Worm (Caenorhabditis elegans): ENCODE data around the gene str-6.

str-6 gene

DNA sequence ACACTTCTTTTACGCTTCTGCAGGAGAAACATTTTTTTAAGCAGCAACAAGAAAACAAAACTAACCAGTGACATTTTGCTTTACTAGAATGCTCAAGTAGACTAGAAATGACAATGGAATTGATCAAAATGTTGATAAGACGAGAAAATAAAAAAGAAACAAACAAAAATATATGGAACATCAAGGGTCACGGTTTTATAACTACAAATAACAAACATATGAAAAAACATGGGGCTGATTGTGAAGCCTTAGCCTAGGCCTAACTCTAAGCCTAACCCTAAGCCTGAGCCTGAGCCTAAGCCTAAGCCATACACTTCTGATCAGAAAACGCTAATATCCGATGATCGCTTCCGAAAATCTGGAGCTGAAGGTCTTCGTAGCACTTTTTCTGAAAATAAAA lies 19.6 kb downstream of the str-6 start, which contains the start of gene Y6E2A.10:
TSS of gene Y6E2A.10 (minus strand) at position 101 of the 400 bp plus-strand sequence.
- TF ChIP-seq unc-62 (GFP tag; optimal IDR thresholded peaks at IDR 0.05) (no peak), unc-39 (tag; optimal IDR thresholded peaks at IDR 0.05) (no peak), skn-1 (tag; optimal IDR thresholded peaks at IDR 0.05) (no peak), zag-1 (tag; optimal IDR thresholded peaks at IDR 0.05) (no peak), gmeb-1 (tag; optimal IDR thresholded peaks at IDR 0.05) (no peak), dmd-4 (tag; optimal IDR thresholded peaks at IDR 0.05) (no peak), mab-5 (tag; optimal IDR thresholded peaks at IDR 0.05) (no peak), sma-9 (GFP tag; optimal IDR thresholded peaks at IDR 0.05) (no peak), sma-9 (tag; optimal IDR thresholded peaks at IDR 0.05) (no peak), lin-39 (tag; optimal IDR thresholded peaks at IDR 0.05) (no peak), nhr-10 (tag; optimal IDR thresholded peaks at IDR 0.05) (no peak), nhr-6 (tag; optimal IDR thresholded peaks at IDR 0.05) (no peak), lin-13 (GFP tag; optimal IDR thresholded peaks at IDR 0.05) (no peak), unc-55 (GFP tag; optimal IDR thresholded peaks at IDR 0.05) (no peak), snpc-4 (tag; optimal IDR thresholded peaks at IDR 0.05) (no peak)

DNA sequence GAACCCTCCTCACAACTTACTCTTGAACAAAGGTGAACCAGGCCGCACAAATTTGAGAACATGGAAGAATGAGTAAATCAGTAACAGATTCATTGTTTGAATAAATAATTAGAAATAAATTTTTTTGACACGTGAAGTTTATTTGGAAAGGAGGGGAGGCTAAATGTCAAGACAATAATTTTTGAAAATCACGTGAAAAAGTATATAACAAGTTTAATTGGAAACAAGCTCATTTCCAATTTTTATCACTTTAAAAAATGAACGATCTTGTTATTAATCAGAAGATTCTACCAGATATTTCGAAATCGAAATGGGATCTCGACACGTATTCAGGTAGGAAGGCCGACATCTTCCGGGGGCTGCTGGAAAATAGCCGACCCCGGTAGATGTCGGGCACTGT lies 23.4 kb downstream of the str-6 start, which contains the start of the genes irld-57 and sfxn-1.3:
TSS of gene irld-57 (minus strand) at position 101 of the 400 bp plus-strand sequence.
TSS of gene sfxn-1.3 (plus strand) at position 232 of the 400 bp plus-strand sequence.
- TF ChIP-seq skn-1 (tag; optimal IDR thresholded peaks at IDR 0.05), result no peak
- TF ChIP-seq crh-2 (tag; optimal IDR thresholded peaks at IDR 0.05), result no peak
- no peak for TF ChIP-seq ZK546.5 (tag; optimal IDR thresholded peaks at IDR 0.05)
- TF ChIP-seq lsy-2 (tag; optimal IDR thresholded peaks at IDR 0.05), result no peak
- TF ChIP-seq mab-5 (tag; optimal IDR thresholded peaks at IDR 0.05), result no peak
- no peak for TF ChIP-seq dmd-4 (tag; optimal IDR thresholded peaks at IDR 0.05)
- TF ChIP-seq unc-39 (tag; optimal IDR thresholded peaks at IDR 0.05), result no peak
- TF ChIP-seq peb-1 (tag; optimal IDR thresholded peaks at IDR 0.05), result no peak
- no peak for TF ChIP-seq nhr-11 (tag; optimal IDR thresholded peaks at IDR 0.05)
- TF ChIP-seq egl-27 (tag; optimal IDR thresholded peaks at IDR 0.05), result no peak
- no peak for TF ChIP-seq C34F6.9 (tag; optimal IDR thresholded peaks at IDR 0.05)
- TF ChIP-seq nhr-77 (tag; optimal IDR thresholded peaks at IDR 0.05), result no peak

DNA sequence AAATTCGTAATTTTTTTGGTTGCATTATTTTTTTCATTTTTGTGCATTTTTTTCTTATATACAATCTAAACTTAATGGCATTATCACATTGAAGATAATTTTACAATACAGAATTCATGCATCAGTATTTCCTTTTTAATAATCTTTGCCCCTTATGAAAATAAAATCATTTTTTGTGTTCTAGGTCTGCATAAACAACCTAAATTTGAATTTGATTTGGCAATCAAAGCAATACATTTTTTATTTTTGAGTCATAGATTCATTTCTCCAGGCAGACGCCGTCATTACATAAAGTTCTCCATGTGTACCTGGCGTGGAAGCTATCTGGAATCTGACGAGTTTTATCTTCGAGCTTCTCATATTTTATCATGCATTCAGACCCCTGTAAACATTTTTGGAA lies 28.1 kb downstream of the str-6 start, which contains the start of gene srh-140:
TSS of gene srh-140 (plus strand) at position 301 of the 400 bp plus-strand sequence.
- TF ChIP-seq sma-3 (GFP tag; optimal IDR thresholded peaks at IDR 0.05) (no peak), ceh-16 (tag; optimal IDR thresholded peaks at IDR 0.05) (no peak), blmp-1 (tag; optimal IDR thresholded peaks at IDR 0.05; ENCODE audit: insufficient read depth) (no peak), skn-1 (tag; optimal IDR thresholded peaks at IDR 0.05) (no peak), lin-39 (tag; optimal IDR thresholded peaks at IDR 0.05) (no peak), peb-1 (tag; optimal IDR thresholded peaks at IDR 0.05) (no peak), mbf-1 (tag; optimal IDR thresholded peaks at IDR 0.05) (no peak), aly-2 (tag; optimal IDR thresholded peaks at IDR 0.05) (no peak), fos-1 (tag; optimal IDR thresholded peaks at IDR 0.05) (no peak), lin-13 (GFP tag; optimal IDR thresholded peaks at IDR 0.05) (no peak), nhr-6 (tag; optimal IDR thresholded peaks at IDR 0.05) (no peak), ceh-82 (tag; optimal IDR thresholded peaks at IDR 0.05) (no peak)

DNA sequence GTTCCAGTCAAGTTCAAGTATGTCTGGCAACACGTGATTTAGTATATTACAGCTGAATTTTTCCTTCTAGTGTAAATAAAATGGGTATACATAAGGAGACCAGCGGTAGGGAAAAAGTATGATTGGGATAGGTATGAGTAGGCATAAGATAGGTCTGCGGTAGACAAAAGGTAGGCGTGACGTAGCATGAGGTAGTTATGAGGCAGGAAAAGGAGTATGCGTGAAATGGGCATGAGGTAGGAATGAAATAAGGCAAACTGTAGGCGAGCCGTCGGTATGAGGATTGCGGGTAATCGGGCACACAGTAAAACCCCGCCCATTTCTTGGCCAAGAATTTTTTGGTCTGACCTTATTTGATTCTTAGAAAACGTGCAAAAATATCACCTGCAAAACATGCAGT lies 28.6 kb downstream of the str-6 start:
- TF ChIP-seq alr-1 (tag; optimal IDR thresholded peaks at IDR 0.05) (no peak), nhr-21 (tag; optimal IDR thresholded peaks at IDR 0.05) (no peak), R02D3.7 (tag; optimal IDR thresholded peaks at IDR 0.05) (no peak), ztf-11 (tag; optimal IDR thresholded peaks at IDR 0.05) (no peak), nhr-129 (tag; optimal IDR thresholded peaks at IDR 0.05) (no peak), mdl-1 (tag; optimal IDR thresholded peaks at IDR 0.05) (no peak), ceh-16 (tag; optimal IDR thresholded peaks at IDR 0.05) (no peak), fos-1 (tag; optimal IDR thresholded peaks at IDR 0.05) (no peak), ceh-82 (tag; optimal IDR thresholded peaks at IDR 0.05) (no peak), unc-55 (GFP tag; optimal IDR thresholded peaks at IDR 0.05) (no peak), nhr-11 (tag; optimal IDR thresholded peaks at IDR 0.05) (no peak)

DNA sequence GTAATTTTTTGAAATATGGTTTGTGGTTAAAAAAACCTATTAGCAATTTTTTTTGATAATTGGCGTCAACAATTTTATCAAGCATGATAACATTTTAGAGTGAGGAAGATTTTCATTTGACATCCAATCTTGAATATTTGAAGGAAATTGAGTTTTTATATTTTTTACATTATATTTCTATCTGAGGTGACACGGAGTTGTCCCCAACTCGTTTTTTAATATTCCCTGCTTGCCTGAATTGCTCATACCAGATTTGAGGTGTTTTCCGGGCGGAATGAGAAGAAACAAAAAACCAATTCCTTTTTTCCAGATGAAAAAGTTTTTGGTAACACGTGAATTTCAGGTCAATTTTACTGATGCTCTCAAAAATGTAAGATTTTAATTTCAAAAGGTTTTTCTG lies 30.5 kb downstream of the str-6 start, which contains the start of gene Y6E2A.7:
TSS of gene Y6E2A.7 (plus strand) at position 301 of the 400 bp plus-strand sequence.
- no peak for TF ChIP-seq sma-9 (GFP tag; optimal IDR thresholded peaks at IDR 0.05)
- TF ChIP-seq sma-9 (tag; optimal IDR thresholded peaks at IDR 0.05), result no peak
- no peak for TF ChIP-seq lsy-2 (tag; optimal IDR thresholded peaks at IDR 0.05)
- no peak for TF ChIP-seq F13H6.1 (tag; optimal IDR thresholded peaks at IDR 0.05)
- no peak for TF ChIP-seq mab-5 (tag; optimal IDR thresholded peaks at IDR 0.05)
- TF ChIP-seq nhr-23 (tag; optimal IDR thresholded peaks at IDR 0.05), result no peak
- TF ChIP-seq blmp-1 (tag; optimal IDR thresholded peaks at IDR 0.05; ENCODE audit: insufficient read depth), result no peak
